Worm (Caenorhabditis elegans) whole organism, mixed stage, embryonic: ENCODE data around the gene hpo-26.

Experiments used
- blmp-1 ChIP-seq: fragments of 150-350 bp; optimal IDR thresholded peaks from 2 replicates; lab custom pipeline; 2014; ENCODE audit warnings: missing biosample characterization, missing genetic modification characterization
- ceh-43 ChIP-seq: fragments of 200-800 bp; sonication (Bioruptor generic); optimal IDR thresholded peaks from 2 replicates; lab custom pipeline; 2018; ENCODE audit warnings: mild to moderate bottlenecking, missing genetic modification characterization, moderate library complexity, missing compliant biosample characterization
- ces-1 ChIP-seq: fragments of 150-350 bp; optimal IDR thresholded peaks from 2 replicates; lab custom pipeline; 2014; ENCODE audit warnings: missing biosample characterization, missing genetic modification reagents, missing genetic modification characterization
- lin-32 ChIP-seq: fragments of 200-800 bp; sonication (Bioruptor generic); optimal IDR thresholded peaks from 2 replicates; lab custom pipeline; 2018; ENCODE audit warnings: mild to moderate bottlenecking, missing genetic modification characterization, missing compliant biosample characterization
- lsy-2 ChIP-seq: fragments of 150-350 bp; optimal IDR thresholded peaks from 2 replicates; lab custom pipeline; 2014; ENCODE audit warnings: missing biosample characterization, missing genetic modification characterization
- nhr-237 ChIP-seq: fragments of 150-350 bp; optimal IDR thresholded peaks from 2 replicates; lab custom pipeline; 2014; ENCODE audit warnings: missing biosample characterization, missing genetic modification characterization

DNA sequence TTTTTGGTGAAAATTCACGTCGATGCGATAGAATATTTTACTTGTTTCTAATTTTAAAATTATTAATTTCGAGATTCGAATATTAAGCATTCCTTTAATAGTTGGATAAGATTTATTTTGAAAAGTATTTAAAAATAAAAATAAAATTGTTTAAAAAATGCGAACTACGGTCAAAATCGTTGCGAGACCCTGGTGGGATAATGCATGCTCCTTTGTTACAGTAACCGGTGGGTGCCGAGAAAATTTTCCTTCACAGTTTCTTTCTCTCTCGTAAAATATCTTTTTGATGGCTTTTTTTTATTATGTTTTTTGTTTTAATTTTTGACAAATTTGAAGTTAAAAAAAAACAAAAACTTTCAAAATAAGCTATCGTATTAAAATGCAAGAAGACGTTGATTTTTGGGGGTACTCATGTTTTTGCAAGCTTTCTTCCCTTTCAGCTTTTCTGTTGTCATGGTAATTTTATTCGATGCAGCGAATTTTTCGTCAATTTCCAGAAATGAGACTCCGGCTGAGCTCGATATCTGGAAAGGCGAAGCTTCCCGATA, 36.2 kb downstream of the hpo-26 start, which contains the start of gene dgtr-1:
- TF ChIP-seq ceh-43 = no peak
- no peak for TF ChIP-seq nhr-237
- no peak for TF ChIP-seq ces-1 (GFP tag; lab: Kevin White, UChicago)
- TF ChIP-seq lsy-2 (tag; lab: Kevin White, UChicago) = no peak
- TF ChIP-seq lin-32 (GFP tag; lab: Kevin White, UChicago) = no peak
- no peak for TF ChIP-seq blmp-1 (tag; lab: Kevin White, UChicago)
